Worm (Caenorhabditis elegans) whole organism, L4/young adult: Measurements from ENCODE around the gene nspc-20.
A peak's percentile ranks its signal among the peaks of the same experiment; 100 is the strongest.

ENCODE experiments used
- W03F9.2 ChIP-seq: fragments of 150-350 bp; optimal IDR thresholded peaks from 2 replicates; lab custom pipeline; 2014; ENCODE audit warnings: missing biosample characterization, missing genetic modification characterization
- dao-5 ChIP-seq: sonication (generic microtip); optimal IDR thresholded peaks from 2 replicates; lab custom pipeline; 2016; ENCODE audit warnings: missing genotype, missing genetic modification characterization, moderate library complexity, missing compliant biosample characterization
- him-1 ChIP-seq: sonication (generic microtip); optimal IDR thresholded peaks from 2 replicates; lab custom pipeline; 2016; ENCODE audit warnings: missing genotype, missing genetic modification reagents, missing genetic modification characterization, missing compliant biosample characterization

Gene nspc-20

DNA sequence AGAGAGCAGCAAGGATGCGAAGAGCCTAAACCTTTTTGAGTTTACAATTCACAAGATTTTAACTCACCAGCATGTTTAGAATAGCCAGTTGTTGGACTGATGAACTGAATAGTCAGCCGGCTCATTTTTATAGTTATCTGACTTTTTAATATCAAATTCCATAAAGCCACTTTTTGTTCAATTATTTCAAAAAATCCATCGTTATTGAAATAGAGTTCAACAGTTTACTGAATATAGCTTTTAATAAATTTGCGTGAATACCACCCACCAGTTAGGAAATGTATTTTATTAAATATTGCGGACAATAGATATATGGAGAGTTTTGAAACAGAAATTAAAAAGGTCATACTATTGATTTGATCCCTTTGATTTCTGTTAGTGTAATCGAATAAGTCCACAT is at the start of gene nspc-20:
Gene nspc-20 (minus strand): TSS at position 101 of the 400 bp plus-strand sequence.
- TF ChIP-seq W03F9.2 (tag; lab: Kevin White, UChicago) (no peak), dao-5 (tag; lab: Kevin White, UChicago) (no peak), him-1 (tag; lab: Kevin White, UChicago) (no peak)

DNA sequence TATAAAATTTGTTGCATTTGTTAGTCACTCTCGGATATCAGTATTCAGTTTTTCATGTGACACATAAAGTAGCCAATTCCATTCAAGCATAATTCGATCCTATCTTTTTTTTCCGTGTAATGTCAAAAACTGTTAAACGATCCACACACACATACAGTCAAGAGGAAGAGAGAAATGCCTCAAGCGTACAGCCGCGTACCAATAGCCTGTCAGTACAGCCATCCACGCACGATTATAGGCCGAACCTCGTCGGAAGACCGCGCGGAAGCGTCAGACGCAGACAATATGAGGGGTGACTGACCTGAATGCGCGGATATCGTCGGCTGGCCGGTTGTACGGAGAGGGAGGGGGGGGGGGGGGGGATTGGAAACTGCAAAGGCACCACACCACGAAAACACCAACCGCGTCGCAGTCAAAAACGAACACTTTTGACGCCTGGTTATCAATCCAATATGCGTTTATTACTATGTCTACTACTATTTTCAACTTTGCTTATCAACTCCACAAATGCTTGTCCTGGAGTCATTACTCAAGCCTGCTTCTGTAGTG is 47.6 kb upstream of the nspc-20 start, which contains the start of gene let-4:
Gene let-4 (plus strand): TSS at position 357 of the 549 bp plus-strand sequence.
- TF ChIP-seq dao-5 (tag; lab: Kevin White, UChicago) (no peak), him-1 (tag; lab: Kevin White, UChicago) (no peak), W03F9.2 (tag; lab: Kevin White, UChicago) (no peak)

DNA sequence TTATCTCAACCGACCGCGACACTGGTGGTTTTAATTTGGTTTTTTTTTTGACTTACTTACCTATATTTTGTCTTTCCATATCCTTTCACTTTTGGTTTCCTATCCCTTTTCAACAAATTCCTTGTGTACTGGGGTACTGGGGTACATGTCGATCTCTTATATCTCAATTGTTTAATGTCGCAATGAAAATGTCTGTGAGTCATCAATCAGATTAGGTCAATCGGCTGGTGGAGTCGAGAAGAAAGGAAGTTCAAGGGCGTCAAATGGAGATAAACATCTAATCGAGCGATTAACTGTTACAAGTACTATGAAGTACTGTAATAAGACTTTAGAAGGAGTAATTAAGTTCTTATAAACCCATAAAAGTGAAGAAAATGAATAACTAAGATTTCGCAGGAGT is 45.9 kb upstream of the nspc-20 start:
- TF ChIP-seq dao-5 (tag; lab: Kevin White, UChicago), result no peak
- TF ChIP-seq W03F9.2 (tag; lab: Kevin White, UChicago), result no peak
- no peak for TF ChIP-seq him-1 (tag; lab: Kevin White, UChicago)

DNA sequence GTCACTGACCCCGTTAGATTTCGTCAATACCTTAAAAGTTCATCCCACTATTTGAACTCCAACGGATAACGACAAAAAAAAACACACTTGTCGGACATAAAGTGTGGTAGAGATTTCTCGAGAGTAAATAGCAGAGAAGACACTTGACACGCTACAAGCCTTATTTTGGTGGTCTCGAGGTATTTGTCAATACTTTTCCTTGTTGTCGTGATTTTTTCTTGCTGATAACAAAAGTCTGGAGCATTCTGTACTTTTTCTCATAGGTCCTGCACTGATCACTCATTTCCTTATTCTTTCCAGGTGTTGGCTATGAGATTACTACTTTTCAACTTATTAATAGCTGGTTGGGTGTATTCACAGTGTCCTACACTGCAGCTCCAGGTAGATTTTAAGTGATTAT is 42.4 kb upstream of the nspc-20 start, which contains the start of gene lron-1:
Gene lron-1 (plus strand): TSS at position 301 of the 400 bp plus-strand sequence.
- TF ChIP-seq W03F9.2 (tag; lab: Kevin White, UChicago), result no peak
- no peak for TF ChIP-seq dao-5 (tag; lab: Kevin White, UChicago)
- TF ChIP-seq him-1 (tag; lab: Kevin White, UChicago), result no peak

DNA sequence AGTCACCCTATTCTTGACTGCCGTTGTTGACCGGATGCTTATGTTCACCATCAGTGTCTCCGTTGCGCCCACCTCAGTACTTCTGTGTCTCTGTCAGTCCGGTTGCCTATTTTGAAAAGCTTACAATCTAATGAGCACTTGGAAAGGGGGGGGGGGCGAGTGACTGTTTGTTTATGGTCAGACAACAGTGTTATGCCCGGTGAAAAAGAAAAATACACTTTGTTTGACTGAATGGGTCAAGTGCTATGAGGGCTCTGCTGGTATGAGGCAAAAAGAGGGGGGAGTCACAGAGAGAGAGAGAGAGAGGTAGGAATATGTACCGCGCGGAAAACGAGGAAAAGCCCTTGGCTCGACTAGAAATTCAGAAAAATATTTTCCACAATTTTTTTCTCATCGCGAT is 41.3 kb upstream of the nspc-20 start:
- TF ChIP-seq W03F9.2 (tag; lab: Kevin White, UChicago) (no peak), him-1 (tag; lab: Kevin White, UChicago) (no peak), dao-5 (tag; lab: Kevin White, UChicago) (no peak)

DNA sequence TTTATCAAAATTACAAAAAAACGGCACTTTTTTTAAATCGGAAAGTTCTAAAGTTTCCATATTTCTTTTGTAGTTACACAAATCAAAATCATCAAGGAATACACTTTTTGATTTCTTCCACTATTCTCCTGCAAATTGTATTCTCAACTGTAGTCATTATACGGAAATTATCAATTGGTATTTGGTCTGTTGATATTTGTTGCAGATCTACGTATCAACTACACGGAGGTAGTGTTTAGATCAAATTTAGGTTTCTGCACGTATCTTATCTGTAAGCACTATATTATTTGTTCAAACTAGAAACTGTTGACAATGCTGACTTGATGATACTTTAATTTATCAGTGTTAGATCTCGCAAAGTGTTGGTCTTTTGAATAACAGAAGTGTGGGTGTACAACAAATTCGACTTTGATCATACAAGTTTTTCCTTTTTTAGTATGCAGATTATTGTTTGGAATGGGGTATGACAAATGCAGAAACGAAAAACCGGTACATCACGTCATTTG is 38.3 kb upstream of the nspc-20 start:
- TF ChIP-seq W03F9.2 (tag; lab: Kevin White, UChicago), result no peak
- no peak for TF ChIP-seq dao-5 (tag; lab: Kevin White, UChicago)
- no peak for TF ChIP-seq him-1 (tag; lab: Kevin White, UChicago)

DNA sequence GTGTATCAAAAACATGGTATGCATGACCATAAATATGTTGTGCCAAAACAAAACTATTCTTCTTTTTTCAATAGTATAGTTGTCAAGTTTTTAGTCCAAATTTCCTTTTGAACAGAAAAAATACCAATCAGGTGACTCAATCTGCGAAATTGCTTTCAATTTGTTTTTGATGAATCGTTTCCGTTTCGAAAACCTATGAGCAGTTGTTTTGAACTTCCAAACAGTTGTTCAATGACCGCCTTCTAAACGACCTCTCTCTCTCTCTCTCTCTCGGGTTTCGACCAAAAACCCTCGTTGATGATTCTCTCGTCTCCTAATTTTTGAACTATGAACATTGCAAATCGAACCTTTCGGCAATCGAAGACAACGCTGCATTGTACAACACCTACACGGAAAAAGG is 36.0 kb upstream of the nspc-20 start:
- TF ChIP-seq dao-5 (tag; lab: Kevin White, UChicago) (no peak), him-1 (tag; lab: Kevin White, UChicago) (no peak), W03F9.2 (tag; lab: Kevin White, UChicago) (no peak)

DNA sequence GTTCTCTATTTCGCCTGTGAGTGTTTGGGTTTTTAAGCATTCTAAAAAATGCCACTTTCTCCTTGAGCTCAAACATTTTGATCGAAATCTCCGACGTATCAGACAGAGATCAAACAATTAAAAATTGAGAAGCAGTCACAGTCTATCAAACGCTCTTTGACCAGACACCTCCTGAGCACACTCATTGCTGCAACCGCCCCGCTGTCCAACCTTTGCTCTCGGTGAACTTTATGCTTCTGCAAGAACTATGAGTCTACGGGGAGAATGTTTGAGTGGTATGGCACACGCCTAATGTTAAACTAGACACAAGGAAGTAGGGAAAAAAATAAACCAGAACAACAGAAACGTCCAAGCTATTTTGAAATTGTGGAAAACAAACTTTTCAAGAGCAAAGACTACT is 35.2 kb upstream of the nspc-20 start:
- TF ChIP-seq dao-5 (tag; lab: Kevin White, UChicago) (no peak), W03F9.2 (tag; lab: Kevin White, UChicago) (no peak), him-1 (tag; lab: Kevin White, UChicago) (no peak)

DNA sequence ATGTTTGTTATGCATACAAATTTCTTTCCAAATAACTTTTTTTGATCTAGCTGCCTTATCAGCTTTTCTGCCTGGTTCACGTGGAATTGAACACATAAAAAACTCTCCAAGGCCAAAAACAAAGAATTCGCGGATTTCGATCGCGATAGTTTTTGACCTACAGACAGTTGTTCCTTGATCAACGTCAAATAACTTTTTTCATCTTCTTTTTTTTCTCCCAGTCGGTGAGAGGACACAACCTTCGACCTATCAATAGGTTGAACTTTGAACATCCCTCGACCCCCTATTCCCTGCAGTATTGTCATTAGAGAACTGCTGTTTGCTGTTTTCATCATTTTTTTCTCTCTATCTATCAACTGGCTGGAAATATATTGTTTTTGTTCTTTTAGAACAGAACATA is 33.8 kb upstream of the nspc-20 start:
- no peak for TF ChIP-seq W03F9.2 (tag; lab: Kevin White, UChicago)
- TF ChIP-seq him-1 (tag; lab: Kevin White, UChicago), result no peak
- TF ChIP-seq dao-5 (tag; lab: Kevin White, UChicago), result no peak

DNA sequence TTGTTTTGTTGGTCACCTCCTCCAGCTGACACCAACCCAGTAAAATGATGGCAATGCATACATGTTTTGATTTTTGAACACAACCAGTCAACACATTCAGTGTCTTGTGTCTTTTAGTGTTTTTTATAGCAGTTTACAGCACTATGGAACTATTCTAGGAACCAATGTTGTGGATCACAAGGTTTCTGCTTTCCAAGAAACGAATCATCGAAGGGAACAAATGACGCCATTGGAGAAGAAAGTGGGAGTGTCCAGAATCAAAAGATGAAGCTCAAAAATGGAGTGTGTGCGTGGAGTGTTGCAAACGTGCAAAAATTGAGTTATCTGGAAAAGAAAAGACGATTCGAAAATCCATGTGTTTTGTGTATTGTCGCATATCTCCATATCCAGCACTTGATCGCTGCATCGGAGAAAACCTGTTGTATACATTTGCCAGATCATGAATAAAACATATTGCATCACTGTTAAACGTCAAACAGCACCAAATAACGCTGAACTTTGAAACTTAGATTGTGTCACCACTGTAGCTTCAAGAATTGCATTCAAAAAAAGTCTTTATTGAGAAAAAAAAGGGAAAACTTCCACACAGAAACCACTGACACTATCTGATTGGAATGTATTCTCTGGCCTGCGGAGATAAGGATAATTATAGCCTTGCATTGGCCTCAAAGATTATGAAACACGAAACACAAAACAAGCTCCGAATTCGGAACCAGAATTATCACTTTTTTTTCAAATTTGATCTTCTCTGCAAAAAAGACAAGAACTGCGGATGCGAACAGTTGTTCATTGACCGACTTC is 32.5 kb upstream of the nspc-20 start:
- TF ChIP-seq W03F9.2 (tag; lab: Kevin White, UChicago), result no peak
- TF ChIP-seq dao-5 (tag; lab: Kevin White, UChicago), result no peak
- no peak for TF ChIP-seq him-1 (tag; lab: Kevin White, UChicago)

DNA sequence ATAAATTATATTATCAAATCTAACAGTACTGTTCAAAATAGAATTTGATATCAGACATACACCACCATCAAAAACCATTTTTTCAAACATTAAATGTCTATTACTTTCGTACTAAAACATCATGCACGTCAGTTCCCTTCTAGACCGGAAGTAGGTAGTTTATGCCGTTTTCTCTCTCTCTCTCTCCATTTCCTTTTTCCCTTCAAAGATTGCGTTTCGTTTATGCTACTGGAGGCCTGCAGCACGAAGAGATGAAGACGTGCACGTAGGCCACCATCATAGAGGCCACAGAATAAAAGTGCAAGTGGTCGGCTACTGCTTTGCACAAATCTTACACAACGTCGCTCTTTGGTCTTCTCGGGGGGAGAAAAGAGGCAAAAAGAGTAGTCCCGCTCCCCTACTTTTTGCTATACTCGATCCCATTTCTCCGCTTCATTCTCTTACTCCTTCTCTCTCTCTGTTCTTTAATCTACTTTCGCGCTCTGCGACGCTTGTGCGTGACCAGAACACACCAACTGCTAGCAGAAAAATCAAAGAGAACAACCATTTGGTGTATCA is 31.5 kb upstream of the nspc-20 start:
- TF ChIP-seq W03F9.2 (tag; lab: Kevin White, UChicago) (no peak), him-1 (tag; lab: Kevin White, UChicago) (no peak), dao-5 (tag; lab: Kevin White, UChicago) (no peak)

DNA sequence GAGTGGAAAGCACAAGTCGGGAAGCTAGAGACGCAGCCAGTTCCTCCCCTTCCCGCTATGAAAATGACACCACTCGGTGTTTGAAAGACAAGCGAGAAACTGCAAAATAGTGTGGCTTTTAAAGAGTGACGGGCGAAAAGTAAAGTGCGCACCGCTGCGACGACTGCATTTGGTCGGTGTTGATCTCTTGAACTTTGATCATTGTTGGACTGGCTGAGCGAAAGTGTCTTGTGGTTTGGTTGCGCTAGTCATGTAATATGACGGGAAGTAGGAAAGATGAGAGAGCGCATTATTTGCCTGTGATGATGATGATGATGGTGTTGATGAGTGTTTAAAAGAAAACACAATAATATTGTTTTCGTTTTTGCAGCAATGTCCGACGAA is 30.3 kb upstream of the nspc-20 start:
- TF ChIP-seq W03F9.2 (tag; lab: Kevin White, UChicago) (peak; percentile 78), dao-5 (tag; lab: Kevin White, UChicago) (no peak), him-1 (tag; lab: Kevin White, UChicago) (peak; percentile 61)
